Fruit fly (Drosophila melanogaster) Kc167 (cell line): ENCODE results near the gene AOX2.

ENCODE experiments used
- Myc ChIP-seq: fragments of >200 bp; optimal IDR thresholded peaks from 2 replicates; lab custom pipeline; 2017; ENCODE audit warnings: missing external identifiers
- Sin3A ChIP-seq: fragments of >200 bp; optimal IDR thresholded peaks from 2 replicates; lab custom pipeline; 2018; ENCODE audit warnings: missing external identifiers
- h ChIP-seq: fragments of >200 bp; optimal IDR thresholded peaks from 3 replicates; lab custom pipeline; 2018; ENCODE audit warnings: missing external identifiers
- insv ChIP-seq: fragments of >200 bp; optimal IDR thresholded peaks from 3 replicates; lab custom pipeline; 2018; ENCODE audit warnings: missing external identifiers
- psq ChIP-seq: fragments of >200 bp; optimal IDR thresholded peaks from 2 replicates; lab custom pipeline; 2017; ENCODE audit warnings: missing external identifiers
- ttk ChIP-seq: sonication (Bioruptor generic); optimal IDR thresholded peaks from 2 replicates; lab custom pipeline; 2017; ENCODE audit warnings: missing external identifiers

Gene AOX2

DNA sequence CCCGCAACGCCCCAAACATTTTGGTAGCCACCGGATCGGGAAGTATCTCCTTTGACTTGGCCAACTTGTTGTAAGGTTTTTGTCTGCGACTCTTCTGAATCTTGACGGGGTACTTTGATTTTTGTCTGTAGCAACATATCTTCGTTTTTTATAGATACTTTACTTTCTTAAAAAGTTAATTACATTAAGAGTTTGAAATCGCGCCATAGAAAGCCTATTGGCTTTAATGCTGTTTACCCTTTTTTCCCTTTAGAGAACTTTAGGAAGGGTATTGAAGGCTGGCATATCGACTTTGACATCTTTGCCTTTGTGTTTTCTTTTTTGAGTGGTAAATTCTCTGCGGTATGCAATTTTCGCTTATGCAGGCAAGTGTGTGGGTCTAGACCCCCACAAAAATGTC lies 24.1 kb upstream of the AOX2 start:
- TF ChIP-seq Myc, result no peak
- TF ChIP-seq Sin3A, result no peak
- TF ChIP-seq h, result no peak
- no peak for TF ChIP-seq ttk (lab: Kevin White, UChicago)
- TF ChIP-seq insv (lab: Kevin White, UChicago), result no peak
- no peak for TF ChIP-seq psq (lab: Kevin White, UChicago)

DNA sequence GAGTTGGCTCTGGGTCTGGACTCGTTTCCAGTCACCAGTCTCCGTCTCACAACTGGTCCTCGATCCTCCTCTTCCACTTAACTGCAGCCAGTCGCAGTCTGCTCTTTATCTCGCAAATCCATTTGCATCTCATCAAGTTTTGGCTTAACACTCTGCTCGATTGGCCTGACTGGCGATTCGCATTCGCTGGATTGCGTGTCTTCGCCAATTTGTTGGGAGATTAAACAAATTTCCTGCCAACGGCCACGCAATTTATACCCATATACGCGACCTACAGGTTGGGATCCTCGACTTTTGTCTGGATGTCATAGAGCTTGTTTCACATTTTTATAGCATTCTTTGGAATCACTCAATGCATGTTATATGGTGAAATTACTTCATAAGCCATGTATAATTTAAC lies 15.1 kb upstream of the AOX2 start:
- TF ChIP-seq ttk (lab: Kevin White, UChicago) (no peak), h (no peak), insv (lab: Kevin White, UChicago) (no peak), Myc (no peak), Sin3A (no peak), psq (lab: Kevin White, UChicago) (no peak)

dm6 chr3R:15556524-15556923 lies 14.3 kb upstream of the AOX2 start:
- TF ChIP-seq Myc (no peak), Sin3A (no peak), psq (lab: Kevin White, UChicago) (no peak), h (no peak), ttk (lab: Kevin White, UChicago) (no peak), insv (lab: Kevin White, UChicago) (no peak)

DNA sequence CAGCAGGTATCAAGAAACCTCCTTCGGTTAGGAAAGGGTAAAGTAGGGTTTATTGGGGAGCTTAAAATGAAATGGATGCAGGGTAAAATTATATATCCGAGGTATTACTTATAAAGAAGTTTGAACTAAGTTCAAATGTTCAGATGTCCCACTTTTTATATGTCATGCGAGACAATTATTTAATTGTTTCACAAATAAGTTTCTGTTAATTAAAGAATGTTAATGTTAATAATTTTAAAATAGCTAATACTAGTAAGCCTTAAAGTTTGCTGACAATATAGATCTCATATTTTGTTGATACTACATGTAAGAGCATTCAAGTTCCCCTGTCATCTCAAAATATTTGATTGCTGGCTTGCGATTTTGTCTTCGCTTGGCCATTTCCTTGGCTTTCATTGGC lies 12.5 kb upstream of the AOX2 start:
- no peak for TF ChIP-seq insv (lab: Kevin White, UChicago)
- TF ChIP-seq psq (lab: Kevin White, UChicago), result no peak
- no peak for TF ChIP-seq h
- TF ChIP-seq ttk (lab: Kevin White, UChicago), result no peak
- no peak for TF ChIP-seq Sin3A
- TF ChIP-seq Myc, result no peak

dm6 chr3R:15553566-15553965 lies 11.4 kb upstream of the AOX2 start:
- no peak for TF ChIP-seq psq (lab: Kevin White, UChicago)
- TF ChIP-seq Myc, result no peak
- TF ChIP-seq ttk (lab: Kevin White, UChicago), result no peak
- TF ChIP-seq h, result no peak
- TF ChIP-seq Sin3A, result no peak
- no peak for TF ChIP-seq insv (lab: Kevin White, UChicago)

DNA sequence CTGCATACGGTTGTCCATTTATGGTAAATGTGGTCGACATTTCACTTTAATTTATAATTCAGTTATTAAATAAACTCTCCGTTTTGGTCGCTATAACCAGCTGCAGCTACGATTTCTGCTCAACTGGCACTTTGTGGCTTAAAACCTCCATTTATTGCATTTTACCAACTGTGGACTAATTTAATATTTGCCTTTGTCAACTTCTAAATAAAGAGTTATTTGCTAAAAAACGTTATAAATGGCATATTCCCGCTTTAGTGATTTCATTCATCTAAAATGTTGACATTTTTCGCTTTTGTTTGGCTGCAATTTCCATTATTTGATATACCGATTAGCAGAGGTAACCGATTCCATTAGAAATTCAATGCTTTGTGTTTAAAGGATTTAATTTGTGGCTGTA lies 10.5 kb upstream of the AOX2 start, which contains the start of gene AOX4:
Gene AOX4 (minus strand): TSS at position 101 of the 400 bp plus-strand sequence.
- TF ChIP-seq Myc (no peak), Sin3A (no peak), psq (lab: Kevin White, UChicago) (no peak), ttk (lab: Kevin White, UChicago) (no peak), h (no peak), insv (lab: Kevin White, UChicago) (no peak)

DNA sequence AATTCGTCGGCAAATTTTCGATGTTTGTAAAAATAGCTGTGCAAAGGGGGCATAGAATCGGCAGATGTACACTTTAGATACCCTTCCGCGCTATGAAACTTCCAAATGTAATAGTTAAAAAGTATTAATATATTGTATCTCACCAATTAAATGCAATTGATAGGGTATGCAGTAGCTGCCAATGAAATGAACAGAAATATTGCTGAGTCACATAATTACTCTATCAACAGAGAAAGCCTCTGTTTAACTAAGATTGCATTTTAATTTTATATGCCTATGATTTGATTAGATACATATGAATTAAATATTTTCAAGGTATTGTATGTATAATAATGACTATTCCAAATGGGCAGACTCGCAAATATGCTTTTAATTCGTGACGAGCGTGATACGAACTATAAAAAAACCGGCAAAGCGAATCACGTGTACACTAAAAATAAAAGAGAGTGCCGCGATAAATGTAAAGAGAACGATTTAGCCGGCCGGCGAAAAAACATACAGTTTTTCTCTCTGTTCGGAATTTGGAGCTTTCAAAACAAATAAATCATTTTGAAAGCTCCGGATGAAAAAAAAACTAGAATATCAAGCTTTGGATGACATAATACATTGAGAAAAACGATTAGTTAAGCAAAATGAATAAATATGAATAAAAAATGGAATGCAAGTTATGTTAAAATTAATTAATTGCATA lies 5.8 kb upstream of the AOX2 start, which contains the start of gene AOX3:
Gene AOX3 (minus strand): TSS at position 362 of the 691 bp plus-strand sequence.
- TF ChIP-seq Myc (no peak), h (no peak), ttk (lab: Kevin White, UChicago) (no peak), Sin3A (no peak), insv (lab: Kevin White, UChicago) (no peak), psq (lab: Kevin White, UChicago) (no peak)

DNA sequence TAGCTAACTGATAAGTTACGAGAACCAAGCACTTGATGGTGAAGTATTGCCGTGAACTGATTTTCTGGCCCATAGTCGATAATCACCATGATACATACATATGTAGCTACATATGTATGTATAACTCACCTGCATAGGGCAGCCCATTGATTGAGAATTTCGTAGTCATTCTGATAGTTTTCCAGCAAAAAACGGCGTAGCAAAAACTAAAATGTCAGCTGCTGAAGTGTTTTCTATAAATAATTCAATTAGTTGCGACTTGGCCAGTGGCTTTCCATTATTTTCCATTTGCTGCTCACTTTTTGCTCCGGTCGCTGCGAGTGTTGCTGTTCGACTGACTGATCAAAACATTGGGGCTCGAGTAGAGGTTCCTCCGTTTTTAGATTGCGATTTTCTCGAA lies 5.0 kb upstream of the AOX2 start:
- no peak for TF ChIP-seq Myc
- TF ChIP-seq insv (lab: Kevin White, UChicago), result no peak
- no peak for TF ChIP-seq ttk (lab: Kevin White, UChicago)
- no peak for TF ChIP-seq h
- no peak for TF ChIP-seq Sin3A
- no peak for TF ChIP-seq psq (lab: Kevin White, UChicago)

DNA sequence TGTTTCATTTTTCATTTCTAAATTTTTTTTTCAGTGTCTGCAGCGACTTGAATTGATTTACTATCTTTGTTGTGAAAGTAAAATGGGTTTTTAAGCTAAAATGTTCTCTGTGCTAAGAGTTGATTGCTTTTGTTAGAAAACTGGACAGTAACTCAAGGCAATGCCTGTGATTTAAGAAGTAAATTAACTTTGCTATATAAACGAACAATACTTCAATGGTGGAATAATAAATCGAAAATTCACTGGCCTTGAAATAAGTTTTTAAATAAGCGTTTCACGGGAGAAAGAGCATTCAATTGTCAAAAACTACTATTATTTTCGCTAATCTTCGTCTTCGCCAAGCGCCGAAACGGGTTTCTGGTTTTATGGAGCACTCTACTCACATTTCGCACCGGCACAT lies 1.3 kb downstream of the AOX2 start:
- TF ChIP-seq h, result no peak
- TF ChIP-seq insv (lab: Kevin White, UChicago), result no peak
- TF ChIP-seq Myc, result no peak
- no peak for TF ChIP-seq Sin3A
- TF ChIP-seq ttk (lab: Kevin White, UChicago), result no peak
- TF ChIP-seq psq (lab: Kevin White, UChicago), result no peak

- TF ChIP-seq psq (lab: Kevin White, UChicago), result no peak
- TF ChIP-seq ttk (lab: Kevin White, UChicago), result no peak
- no peak for TF ChIP-seq Myc
- TF ChIP-seq Sin3A, result no peak
- no peak for TF ChIP-seq insv (lab: Kevin White, UChicago)
- no peak for TF ChIP-seq h
These were observed 5.1 kb downstream of the AOX2 start, which contains the start of gene AOX1 for dm6 chr3R:15536918-15537716. AOX1 (minus strand) TSS chr3R:15537292.

DNA sequence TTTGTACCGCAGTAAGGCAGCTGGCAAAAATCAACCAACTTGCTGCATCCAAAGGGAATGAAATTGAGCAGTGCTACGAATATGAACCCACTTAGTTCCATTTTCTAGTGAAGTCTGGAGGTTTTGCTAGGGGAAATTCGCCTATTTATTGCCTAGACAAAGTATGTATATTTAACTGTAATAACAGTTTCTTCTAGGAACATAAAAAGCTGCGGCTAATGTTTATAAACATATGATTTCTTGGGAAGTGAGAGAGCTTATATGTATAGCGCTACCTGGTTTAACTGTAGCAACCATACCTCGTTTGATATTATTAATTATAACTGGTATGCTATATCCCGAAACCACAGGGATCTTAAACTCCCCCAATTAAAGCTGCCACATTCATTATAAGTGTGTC lies 10.8 kb downstream of the AOX2 start, which contains the start of gene CG31296:
Gene CG31296 (minus strand): TSS at position 101 of the 400 bp plus-strand sequence.
- TF ChIP-seq ttk (lab: Kevin White, UChicago) (no peak), insv (lab: Kevin White, UChicago) (no peak), psq (lab: Kevin White, UChicago) (no peak), Sin3A (no peak), Myc (no peak), h (no peak)

DNA sequence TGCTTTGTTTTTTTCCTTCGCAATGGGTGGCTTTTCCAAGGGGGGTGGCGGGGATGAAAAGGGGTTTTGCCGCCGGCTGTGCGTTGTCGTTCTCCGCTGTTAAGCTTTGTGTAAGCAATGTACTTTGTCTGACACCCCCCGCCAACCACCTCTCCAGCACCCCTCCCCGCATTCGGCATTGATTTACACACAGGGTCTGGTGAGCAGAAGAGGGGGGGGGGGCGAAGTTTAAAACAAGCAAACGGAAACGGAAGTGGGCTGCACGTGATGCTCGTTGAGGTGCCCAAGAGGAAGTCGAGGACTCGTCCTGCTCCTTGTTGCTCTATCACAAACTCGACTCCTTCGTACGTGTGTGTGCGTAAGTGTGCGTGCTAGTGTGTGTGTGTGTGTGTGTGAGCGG lies 25.1 kb downstream of the AOX2 start:
- TF ChIP-seq h (no peak), Myc (no peak), psq (lab: Kevin White, UChicago) (no peak), insv (lab: Kevin White, UChicago) (no peak), Sin3A (no peak), ttk (lab: Kevin White, UChicago) (no peak)
